Fruit fly (Drosophila melanogaster) whole organism, embryonic: Measurements from ENCODE around the gene Sidpn.

Experiments used
- Blimp-1 ChIP-seq: fragments of 200-800 bp; sonication (Bioruptor generic); optimal IDR thresholded peaks from 3 replicates; lab custom pipeline; 2018; ENCODE audit warnings: missing biosample characterization, missing genetic modification characterization, mild to moderate bottlenecking, moderate library complexity, missing genetic modification reagents
- CG10366 ChIP-seq: fragments of 200-800 bp; sonication (Bioruptor generic); IDR thresholded peaks from 2 replicates; pipeline ENCODE4 v1.3.6; 2022; ENCODE audit warnings: missing biosample characterization, missing genetic modification characterization
- CG10565 ChIP-seq: fragments of 200-800 bp; sonication (Bioruptor generic); optimal IDR thresholded peaks from 3 replicates; lab custom pipeline; 2016; ENCODE audit warnings: missing biosample characterization, mild to moderate bottlenecking, missing genetic modification characterization
- CG11085 ChIP-seq: fragments of 200-800 bp; sonication (Bioruptor generic); IDR thresholded peaks from 2 replicates; pipeline ENCODE4 v1.3.6; 2022; ENCODE audit warnings: missing biosample characterization, missing genetic modification characterization
- CG11093 ChIP-seq: fragments of 200-800 bp; sonication (Bioruptor generic); IDR thresholded peaks from 3 replicates; pipeline ENCODE4 v1.3.6; 2022; ENCODE audit warnings: missing biosample characterization, missing genetic modification characterization
- CG12071 ChIP-seq: fragments of 200-800 bp; sonication (Bioruptor generic); optimal IDR thresholded peaks from 3 replicates; lab custom pipeline; 2018; ENCODE audit warnings: missing biosample characterization, mild to moderate bottlenecking, missing genetic modification characterization
- CG13296 ChIP-seq: fragments of 200-800 bp; sonication (Bioruptor generic); optimal IDR thresholded peaks from 3 replicates; lab custom pipeline; 2018; ENCODE audit warnings: missing biosample characterization, mild to moderate bottlenecking, missing genetic modification characterization
- CG16779 ChIP-seq: fragments of 200-800 bp; sonication (Bioruptor generic); IDR thresholded peaks from 2 replicates; pipeline ENCODE4 v1.3.6; 2022; ENCODE audit warnings: missing biosample characterization, missing genetic modification characterization
- CG17361 ChIP-seq: fragments of 200-800 bp; sonication (Bioruptor generic); IDR thresholded peaks from 3 replicates; pipeline ENCODE4 v1.3.6; 2022; ENCODE audit warnings: missing biosample characterization, missing genetic modification characterization
- CG1792 ChIP-seq: fragments of 200-800 bp; sonication (Bioruptor generic); optimal IDR thresholded peaks from 2 replicates; lab custom pipeline; 2016; ENCODE audit warnings: missing biosample characterization, missing genetic modification characterization
- CG18262 ChIP-seq: fragments of 200-800 bp; optimal IDR thresholded peaks from 3 replicates; lab custom pipeline; 2019; ENCODE audit warnings: missing biosample characterization, mild to moderate bottlenecking, missing genetic modification characterization, moderate library complexity
- CG18476 ChIP-seq: fragments of 200-800 bp; sonication (Bioruptor generic); optimal IDR thresholded peaks from 2 replicates; lab custom pipeline; 2016; ENCODE audit warnings: missing biosample characterization, mild to moderate bottlenecking, missing genetic modification characterization
- CG34224 ChIP-seq: fragments of 200-800 bp; sonication (Bioruptor generic); IDR thresholded peaks from 3 replicates; pipeline ENCODE4 v1.3.6; 2022; ENCODE audit warnings: missing biosample characterization, missing genetic modification characterization; ENCODE audit not compliant: partially characterized antibody
- CG6175 ChIP-seq: fragments of 200-800 bp; sonication (Bioruptor generic); IDR thresholded peaks from 3 replicates; pipeline ENCODE4 v1.3.6; 2022; ENCODE audit warnings: missing biosample characterization, missing genetic modification characterization
- CG6254 ChIP-seq: fragments of 200-800 bp; sonication (Bioruptor generic); optimal IDR thresholded peaks from 3 replicates; lab custom pipeline; 2017; ENCODE audit warnings: mild to moderate bottlenecking, missing biosample characterization, missing genetic modification reagents, missing genetic modification characterization
- CG7928 ChIP-seq: fragments of 200-800 bp; sonication (Bioruptor generic); optimal IDR thresholded peaks from 2 replicates; lab custom pipeline; 2017; ENCODE audit warnings: missing biosample characterization, mild to moderate bottlenecking, missing genetic modification characterization
- CG7987 ChIP-seq: fragments of 200-800 bp; sonication (Bioruptor generic); optimal IDR thresholded peaks from 2 replicates; lab custom pipeline; 2018; ENCODE audit warnings: missing biosample characterization, mild to moderate bottlenecking, missing genetic modification characterization, moderate library complexity
- HHEX ChIP-seq: fragments of 200-800 bp; sonication (Bioruptor generic); optimal IDR thresholded peaks from 3 replicates; lab custom pipeline; 2017; ENCODE audit warnings: missing biosample characterization, mild to moderate bottlenecking, missing genetic modification characterization, missing genetic modification reagents
- HLH4C ChIP-seq: fragments of 200-800 bp; sonication (Bioruptor generic); IDR thresholded peaks from 3 replicates; pipeline ENCODE4 v1.3.6; 2022; ENCODE audit warnings: missing biosample characterization, missing genetic modification characterization; ENCODE audit not compliant: partially characterized antibody
- Hr51 ChIP-seq, 2 experiments: fragments of 200-800 bp; sonication (Bioruptor generic); optimal IDR thresholded peaks; 2 replicates in 1 of 2; 3 replicates in 1 of 2; lab custom pipeline; 2016 to 2018; ENCODE audit warnings: missing biosample characterization in 2 of 2, missing genetic modification characterization in 2 of 2, mild to moderate bottlenecking in 1 of 2, moderate library complexity in 1 of 2
- Neu2 ChIP-seq: fragments of 200-800 bp; sonication (Bioruptor generic); optimal IDR thresholded peaks from 3 replicates; lab custom pipeline; 2016; ENCODE audit warnings: missing biosample characterization, missing genetic modification characterization, borderline replicate concordance
- Nf-YA ChIP-seq: fragments of 200-800 bp; sonication (Bioruptor generic); IDR thresholded peaks from 2 replicates; pipeline ENCODE4 v1.3.6; 2022; ENCODE audit warnings: missing biosample characterization, missing genetic modification characterization
- Nf-YB ChIP-seq: fragments of 200-800 bp; sonication (Bioruptor generic); optimal IDR thresholded peaks from 3 replicates; lab custom pipeline; 2019; ENCODE audit warnings: missing biosample characterization, mild to moderate bottlenecking, missing genetic modification characterization, moderate library complexity
- Poxn ChIP-seq: fragments of 200-800 bp; sonication (Bioruptor generic); IDR thresholded peaks from 2 replicates; pipeline ENCODE4 v1.3.6; 2022; ENCODE audit warnings: missing biosample characterization, missing genetic modification characterization
- Ravus ChIP-seq: fragments of 200-800 bp; sonication (Bioruptor generic); IDR thresholded peaks from 2 replicates; pipeline ENCODE4 v1.3.6; 2022; ENCODE audit warnings: missing biosample characterization, missing genetic modification characterization
- Sin3A ChIP-seq: fragments of >200 bp; optimal IDR thresholded peaks from 2 replicates; lab custom pipeline; 2018
- Tbp ChIP-seq: fragments of >200 bp; optimal IDR thresholded peaks from 2 replicates; lab custom pipeline; 2018; ENCODE audit warnings: missing biosample characterization, missing genetic modification characterization
- Xrp1 ChIP-seq: fragments of 200-800 bp; sonication (Bioruptor generic); IDR thresholded peaks from 2 replicates; pipeline ENCODE4 v1.3.6; 2022; ENCODE audit warnings: missing biosample characterization, missing genetic modification characterization
- ab ChIP-seq: fragments of 200-800 bp; sonication (Bioruptor generic); optimal IDR thresholded peaks from 2 replicates; lab custom pipeline; 2016; ENCODE audit warnings: missing biosample characterization, missing genetic modification characterization
- ara ChIP-seq: fragments of 200-800 bp; sonication (Bioruptor generic); IDR thresholded peaks from 2 replicates; pipeline ENCODE4 v1.3.6; 2022; ENCODE audit warnings: missing biosample characterization, missing genetic modification characterization
- ase ChIP-seq: fragments of 200-800 bp; sonication (Bioruptor generic); IDR thresholded peaks from 3 replicates; pipeline ENCODE4 v1.3.6; 2022; ENCODE audit warnings: missing biosample characterization, missing genetic modification characterization
- ash1 ChIP-seq: fragments of 200-800 bp; sonication (Bioruptor generic); optimal IDR thresholded peaks from 2 replicates; lab custom pipeline; 2018; ENCODE audit warnings: missing biosample characterization, mild to moderate bottlenecking, missing genetic modification characterization
- ato ChIP-seq: fragments of 200-800 bp; sonication (Bioruptor generic); IDR thresholded peaks from 2 replicates; pipeline ENCODE4 v1.3.6; 2022; ENCODE audit warnings: missing biosample characterization, missing genetic modification characterization; ENCODE audit not compliant: partially characterized antibody
- cas ChIP-seq: fragments of 200-800 bp; sonication (Bioruptor generic); IDR thresholded peaks from 2 replicates; pipeline ENCODE4 v1.3.6; 2022; ENCODE audit warnings: missing biosample characterization, missing genetic modification characterization
- chm ChIP-seq: fragments of 200-800 bp; sonication (Bioruptor generic); IDR thresholded peaks from 2 replicates; pipeline ENCODE4 v1.3.6; 2022; ENCODE audit warnings: missing biosample characterization, missing genetic modification characterization
- esg ChIP-seq: fragments of 200-800 bp; sonication (Bioruptor generic); conservative IDR thresholded peaks from 2 replicates; pipeline ENCODE4 v1.3.6; 2022; ENCODE audit warnings: missing biosample characterization, missing genetic modification characterization
- lbe ChIP-seq: fragments of 200-800 bp; sonication (Bioruptor generic); optimal IDR thresholded peaks from 2 replicates; lab custom pipeline; 2016; ENCODE audit warnings: missing biosample characterization, mild to moderate bottlenecking, missing genetic modification characterization
- mam ChIP-seq: fragments of 200-800 bp; sonication (Bioruptor generic); optimal IDR thresholded peaks from 3 replicates; lab custom pipeline; 2016; ENCODE audit warnings: missing biosample characterization, missing genetic modification characterization
- mld ChIP-seq: fragments of 200-800 bp; sonication (Bioruptor generic); IDR thresholded peaks from 3 replicates; pipeline ENCODE4 v1.3.6; 2022; ENCODE audit warnings: missing biosample characterization, missing genetic modification characterization; ENCODE audit not compliant: partially characterized antibody
- odd ChIP-seq: fragments of 200-800 bp; sonication (Bioruptor generic); optimal IDR thresholded peaks from 2 replicates; lab custom pipeline; 2017; ENCODE audit warnings: missing biosample characterization, mild to moderate bottlenecking, missing genetic modification characterization
- phol ChIP-seq: fragments of 200-800 bp; sonication (Bioruptor generic); optimal IDR thresholded peaks from 3 replicates; lab custom pipeline; 2018; ENCODE audit warnings: missing biosample characterization, mild to moderate bottlenecking, missing genetic modification characterization, moderate library complexity
- row ChIP-seq: fragments of 200-800 bp; sonication (Bioruptor generic); IDR thresholded peaks from 3 replicates; pipeline ENCODE4 v1.3.6; 2022; ENCODE audit warnings: missing biosample characterization, missing genetic modification characterization
- run ChIP-seq: fragments of 200-800 bp; sonication (Bioruptor generic); optimal IDR thresholded peaks from 3 replicates; lab custom pipeline; 2018; ENCODE audit warnings: missing biosample characterization, mild to moderate bottlenecking, missing genetic modification characterization
- scrt ChIP-seq: fragments of 200-800 bp; sonication (Bioruptor generic); optimal IDR thresholded peaks from 2 replicates; lab custom pipeline; 2018; ENCODE audit warnings: missing biosample characterization, mild to moderate bottlenecking, missing genetic modification characterization, moderate library complexity
- tin ChIP-seq: fragments of 200-800 bp; sonication (Bioruptor generic); optimal IDR thresholded peaks from 3 replicates; lab custom pipeline; 2016; ENCODE audit warnings: missing biosample characterization, missing genetic modification characterization
- tll ChIP-seq, 2 experiments: fragments of 200-800 bp in 1 of 2; fragments of >200 bp in 1 of 2; sonication (Bioruptor generic) in 1 of 2; optimal IDR thresholded peaks; 2 replicates each; lab custom pipeline; 2017 to 2019; ENCODE audit warnings: missing biosample characterization in 2 of 2, missing genetic modification characterization in 2 of 2, mild to moderate bottlenecking in 1 of 2, moderate library complexity in 1 of 2
- tup ChIP-seq: fragments of 200-800 bp; sonication (Bioruptor generic); optimal IDR thresholded peaks from 2 replicates; lab custom pipeline; 2016; ENCODE audit warnings: missing biosample characterization, mild to moderate bottlenecking, missing genetic modification characterization, moderate library complexity
- unc-4 ChIP-seq: fragments of 200-800 bp; sonication (Bioruptor generic); IDR thresholded peaks from 2 replicates; pipeline ENCODE4 v1.3.6; 2022; ENCODE audit warnings: missing biosample characterization, missing genetic modification characterization; ENCODE audit not compliant: partially characterized antibody
- zfh2 ChIP-seq: fragments of 200-800 bp; sonication (Bioruptor generic); optimal IDR thresholded peaks from 2 replicates; lab custom pipeline; 2016; ENCODE audit warnings: missing biosample characterization, missing genetic modification characterization

Gene Sidpn

DNA sequence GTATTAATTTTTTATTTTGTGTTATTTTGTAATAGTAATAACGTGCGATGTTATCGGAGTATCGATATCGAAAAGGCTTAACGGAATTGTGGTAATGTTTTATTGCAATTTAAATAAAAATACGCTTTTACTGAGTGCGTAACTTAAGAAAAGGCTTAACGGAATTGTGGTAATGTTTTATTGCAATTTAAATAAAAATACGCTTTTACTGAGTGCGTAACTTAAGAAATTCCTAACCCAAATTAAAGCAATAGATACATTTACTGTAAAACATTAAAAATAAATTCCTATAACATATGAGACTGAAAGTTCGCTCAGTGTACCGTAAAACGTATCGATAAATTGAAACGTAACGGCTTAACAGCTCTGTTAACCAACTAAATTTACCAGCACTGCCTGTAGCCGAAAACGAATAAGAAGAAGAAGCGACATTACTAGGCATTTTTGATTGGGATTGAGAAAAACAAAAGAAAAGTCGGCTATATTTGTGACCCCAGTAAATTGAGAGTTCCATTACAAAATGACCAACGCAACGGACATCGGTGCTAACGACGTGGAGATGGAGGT, 24.1 kb downstream of the Sidpn start, which contains the start of gene Rpn3 (continued):
- TF ChIP-seq HLH4C (peak; percentile 72), CG7928 (GFP tag; lab: Kevin White, UChicago) (no peak), unc-4 (GFP tag; lab: Robert Waterston, UW) (peak; percentile 66), esg (GFP tag; lab: Robert Waterston, UW) (peak; percentile 84), chm (GFP tag; lab: Robert Waterston, UW) (peak; percentile 70), tll (GFP tag; optimal IDR thresholded peaks at IDR 0.05; lab: Kevin White, UChicago) (no peak), mam (GFP tag; lab: Kevin White, UChicago) (peak; percentile 83), CG10366 (GFP tag; lab: Robert Waterston, UW) (peak; percentile 84), HHEX (peak; percentile 56), CG6254 (no peak), run (tag; lab: Kevin White, UChicago) (peak; percentile 20), ara (GFP tag; lab: Robert Waterston, UW) (peak; percentile 86), CG6175 (peak; percentile 56; the same call in 1 of the 3 replicates), Hr51 (GFP tag; optimal IDR thresholded peaks at IDR 0.05; lab: Kevin White, UChicago) (peak; percentile 74 to 82), row (GFP tag; lab: Robert Waterston, UW) (peak; percentile 93), Nf-YA (GFP tag; lab: Robert Waterston, UW) (peak; percentile 78), CG1792 (peak; percentile 45), lbe (GFP tag; lab: Kevin White, UChicago) (peak; percentile 86), Tbp (GFP tag; lab: Kevin White, UChicago) (no peak), CG18476 (GFP tag; lab: Kevin White, UChicago) (peak; percentile 75), Ravus (GFP tag; lab: Robert Waterston, UW) (peak; percentile 55; the same call in 1 of the 2 replicates), Nf-YB (GFP tag; lab: Kevin White, UChicago) (peak; percentile 62), CG7987 (GFP tag; lab: Kevin White, UChicago) (peak; percentile 15), scrt (GFP tag; lab: Kevin White, UChicago) (peak; percentile 63), ab (GFP tag; lab: Kevin White, UChicago) (peak; percentile 12), Neu2 (no peak), CG13296 (GFP tag; lab: Kevin White, UChicago) (peak; percentile 53), CG17361 (GFP tag; lab: Robert Waterston, UW) (peak; percentile 83), CG18262 (peak; percentile 85), Poxn (GFP tag; lab: Robert Waterston, UW) (peak; percentile 10; the same call in 1 of the 2 replicates), CG10565 (GFP tag; lab: Kevin White, UChicago) (no peak), CG11093 (peak; percentile 68; the same call in 2 of the 3 replicates), CG12071 (GFP tag; lab: Kevin White, UChicago) (no peak), ato (GFP tag; lab: Robert Waterston, UW) (peak; percentile 67), zfh2 (peak; percentile 77), CG34224 (peak; percentile 66; the same call in 1 of the 3 replicates), phol (tag; lab: Kevin White, UChicago) (peak; percentile 88), tin (GFP tag; lab: Kevin White, UChicago) (peak; percentile 81), odd (GFP tag; lab: Kevin White, UChicago) (no peak), mld (GFP tag; lab: Robert Waterston, UW) (no peak), Blimp-1 (GFP tag; lab: Kevin White, UChicago) (peak; percentile 85), cas (GFP tag; lab: Robert Waterston, UW) (peak; percentile 69), ase (GFP tag; lab: Robert Waterston, UW) (peak; percentile 86), ash1 (no peak), Xrp1 (peak; percentile 93), tup (peak; percentile 31), CG16779 (GFP tag; lab: Robert Waterston, UW) (no peak), Sin3A (lab: Kevin White, UChicago) (no peak), CG11085 (GFP tag; lab: Robert Waterston, UW) (peak; percentile 69; the same call in 1 of the 2 replicates)
